Fruit fly (Drosophila melanogaster) S2 (cell line): Measurements from ENCODE around the gene Cyp6v1.

Experiments
- CG8478 ChIP-seq: fragments of >200 bp; optimal IDR thresholded peaks from 2 replicates; lab custom pipeline; 2018
- CTCF ChIP-seq, 2 experiments: fragments of >200 bp; optimal IDR thresholded peaks; 2 replicates each; lab custom pipeline; 2018

dm6 chrX:20704337-20704736, 47.4 kb downstream of the Cyp6v1 start:
- TF ChIP-seq CTCF (optimal IDR thresholded peaks at IDR 0.05; lab: Kevin White, UChicago) = no peak
- no peak for TF ChIP-seq CG8478
